Worm (Caenorhabditis elegans) whole organism, mixed stage, embryonic: ENCODE results near the gene Y49F6B.8.
"Not testable (repeated sequence)": the region's sequence is repeated elsewhere in the genome, so short reads cannot be mapped to it uniquely, and the experiment has no call there.

ENCODE experiments used
- bed-3 ChIP-seq: fragments of 200-800 bp; sonication (Bioruptor generic); optimal IDR thresholded peaks from 3 replicates; lab custom pipeline; 2018; ENCODE audit warnings: mild to moderate bottlenecking, missing genetic modification characterization, moderate library complexity, missing compliant biosample characterization
- ceh-39 ChIP-seq: fragments of 150-350 bp; optimal IDR thresholded peaks from 2 replicates; lab custom pipeline; 2014; ENCODE audit warnings: missing biosample characterization, missing genetic modification characterization
- ceh-43 ChIP-seq: fragments of 200-800 bp; sonication (Bioruptor generic); optimal IDR thresholded peaks from 2 replicates; lab custom pipeline; 2018; ENCODE audit warnings: mild to moderate bottlenecking, missing genetic modification characterization, moderate library complexity, missing compliant biosample characterization
- ceh-83 ChIP-seq: fragments of 200-800 bp; sonication (Bioruptor generic); optimal IDR thresholded peaks from 2 replicates; lab custom pipeline; 2018; ENCODE audit warnings: mild to moderate bottlenecking, missing genetic modification characterization, missing compliant biosample characterization
- ces-1 ChIP-seq: fragments of 150-350 bp; optimal IDR thresholded peaks from 2 replicates; lab custom pipeline; 2014; ENCODE audit warnings: missing biosample characterization, missing genetic modification reagents, missing genetic modification characterization
- cnd-1 ChIP-seq: fragments of 200-800 bp; sonication (Bioruptor generic); optimal IDR thresholded peaks from 2 replicates; lab custom pipeline; 2018; ENCODE audit warnings: mild to moderate bottlenecking, missing genetic modification characterization, missing compliant biosample characterization
- elt-1 ChIP-seq: sonication (generic microtip); optimal IDR thresholded peaks from 2 replicates; lab custom pipeline; 2017; ENCODE audit warnings: missing genetic modification characterization, mild to moderate bottlenecking, missing compliant biosample characterization, antibody characterized with exemption, moderate library complexity, borderline replicate concordance; ENCODE audit not compliant: insufficient read depth
- elt-3 ChIP-seq: fragments of 150-350 bp; optimal IDR thresholded peaks from 2 replicates; lab custom pipeline; 2014; ENCODE audit warnings: missing biosample characterization, missing genetic modification characterization
- flh-1 ChIP-seq: fragments of 200-800 bp; sonication (Bioruptor generic); optimal IDR thresholded peaks from 2 replicates; lab custom pipeline; 2018; ENCODE audit warnings: mild to moderate bottlenecking, missing genetic modification characterization, moderate library complexity, missing compliant biosample characterization
- ham-2 ChIP-seq: fragments of 200-800 bp; sonication (Bioruptor generic); optimal IDR thresholded peaks from 2 replicates; lab custom pipeline; 2018; ENCODE audit warnings: mild to moderate bottlenecking, missing genetic modification characterization, missing compliant biosample characterization
- hlh-1 ChIP-seq: fragments of 150-350 bp; optimal IDR thresholded peaks from 2 replicates; lab custom pipeline; 2014; ENCODE audit warnings: missing biosample characterization, missing genetic modification reagents, missing genetic modification characterization
- lin-13 ChIP-seq: fragments of 150-350 bp; optimal IDR thresholded peaks from 2 replicates; lab custom pipeline; 2014; ENCODE audit warnings: missing biosample characterization, missing genetic modification characterization
- lsy-2 ChIP-seq: fragments of 150-350 bp; optimal IDR thresholded peaks from 2 replicates; lab custom pipeline; 2014; ENCODE audit warnings: missing biosample characterization, missing genetic modification characterization
- mab-5 ChIP-seq: fragments of 150-350 bp; optimal IDR thresholded peaks from 2 replicates; lab custom pipeline; 2014; ENCODE audit warnings: missing biosample characterization, missing genetic modification characterization
- mep-1 ChIP-seq: fragments of 150-350 bp; optimal IDR thresholded peaks from 2 replicates; lab custom pipeline; 2017; ENCODE audit warnings: missing biosample characterization, missing genetic modification reagents, missing genetic modification characterization, inconsistent platforms
- mls-2 ChIP-seq: sonication (generic microtip); optimal IDR thresholded peaks from 2 replicates; lab custom pipeline; 2016; ENCODE audit warnings: mild to moderate bottlenecking, missing genetic modification characterization, moderate library complexity, missing compliant biosample characterization
- nhr-12 ChIP-seq: fragments of 150-350 bp; optimal IDR thresholded peaks from 2 replicates; lab custom pipeline; 2014; ENCODE audit warnings: missing biosample characterization, missing genetic modification characterization
- nhr-2 ChIP-seq: fragments of 150-350 bp; optimal IDR thresholded peaks from 2 replicates; lab custom pipeline; 2014; ENCODE audit warnings: missing biosample characterization, missing genetic modification characterization
- nhr-28 ChIP-seq: fragments of 150-350 bp; optimal IDR thresholded peaks from 2 replicates; lab custom pipeline; 2014; ENCODE audit warnings: missing biosample characterization, missing genetic modification characterization
- nhr-76 ChIP-seq: sonication (generic microtip); optimal IDR thresholded peaks from 2 replicates; lab custom pipeline; 2017; ENCODE audit warnings: missing biosample characterization, missing genetic modification characterization
- pha-4 ChIP-seq: fragments of 150-350 bp; optimal IDR thresholded peaks from 2 replicates; lab custom pipeline; 2018; ENCODE audit warnings: missing biosample characterization, missing genetic modification reagents, missing genetic modification characterization
- sem-2 ChIP-seq: fragments of 200-800 bp; sonication (Bioruptor generic); optimal IDR thresholded peaks from 2 replicates; lab custom pipeline; 2018; ENCODE audit warnings: mild to moderate bottlenecking, missing genetic modification characterization, missing compliant biosample characterization
- tbx-8 ChIP-seq: fragments of 200-800 bp; sonication (Bioruptor generic); optimal IDR thresholded peaks from 2 replicates; lab custom pipeline; 2018; ENCODE audit warnings: mild to moderate bottlenecking, missing genetic modification characterization, moderate library complexity, missing compliant biosample characterization
- unc-120 ChIP-seq: sonication (generic microtip); optimal IDR thresholded peaks from 2 replicates; lab custom pipeline; 2017; ENCODE audit warnings: missing genetic modification characterization, missing compliant biosample characterization; ENCODE audit not compliant: poor library complexity, severe bottlenecking
- unc-39 ChIP-seq: fragments of 150-350 bp; optimal IDR thresholded peaks from 2 replicates; lab custom pipeline; 2014; ENCODE audit warnings: missing biosample characterization, missing genetic modification characterization
- unc-62 ChIP-seq: fragments of 150-350 bp; optimal IDR thresholded peaks from 2 replicates; lab custom pipeline; 2014; ENCODE audit warnings: missing biosample characterization, missing genetic modification reagents, missing genetic modification characterization
- zip-8 ChIP-seq: fragments of 150-350 bp; optimal IDR thresholded peaks from 2 replicates; lab custom pipeline; 2014; ENCODE audit warnings: missing biosample characterization, missing genetic modification characterization
- ztf-11 ChIP-seq: fragments of 150-350 bp; optimal IDR thresholded peaks from 2 replicates; lab custom pipeline; 2014; ENCODE audit warnings: missing biosample characterization, missing genetic modification characterization

Y49F6B.8 gene

DNA sequence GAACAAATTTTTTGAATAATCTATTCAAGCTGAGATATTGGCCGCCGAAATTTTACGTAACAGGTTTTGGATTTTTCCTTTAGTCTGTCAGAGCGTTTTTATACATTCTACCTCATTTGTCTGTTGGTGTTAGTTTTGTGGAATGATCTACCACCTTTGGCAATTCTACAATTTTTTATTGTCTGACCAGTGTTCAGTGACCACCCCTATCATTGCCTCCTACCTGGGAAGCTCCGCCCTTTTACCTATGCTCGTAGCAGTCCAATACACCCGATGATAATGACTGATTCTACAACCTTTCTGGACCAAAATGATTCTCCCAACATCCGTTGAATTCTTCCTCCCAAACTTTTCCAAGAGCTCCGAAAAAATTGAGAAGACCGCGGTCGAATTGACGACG lies 7.7 kb downstream of the Y49F6B.8 start, which contains the start of gene sdz-32:
Gene sdz-32, plus strand, starts transcription at position 301 of the 400 bp plus-strand sequence.
- TF ChIP-seq cnd-1 (no peak), unc-62 (GFP tag; lab: Kevin White, UChicago) (no peak), nhr-2 (no peak), mls-2 (tag; lab: Kevin White, UChicago) (no peak), mab-5 (tag; lab: Kevin White, UChicago) (no peak), ceh-39 (tag; lab: Kevin White, UChicago) (no peak), tbx-8 (GFP tag; lab: Kevin White, UChicago) (no peak), pha-4 (tag; lab: Kevin White, UChicago) (no peak), elt-3 (tag; lab: Kevin White, UChicago) (no peak), nhr-28 (no peak), ceh-43 (no peak), sem-2 (GFP tag; lab: Kevin White, UChicago) (no peak)
- TF ChIP-seq, all 35 proteins: peak for 0

- TF ChIP-seq zip-8 (tag; lab: Kevin White, UChicago): no peak
- TF ChIP-seq elt-1 (tag; lab: Kevin White, UChicago): no peak
- TF ChIP-seq unc-120 (tag; lab: Kevin White, UChicago): no peak
- TF ChIP-seq elt-3 (tag; lab: Kevin White, UChicago): no peak
Observed at ce11 chrII:3472817-3473216, 8.7 kb downstream of the Y49F6B.8 start, which contains the start of gene Y49F6B.6. Gene Y49F6B.6, plus strand, starts transcription at chrII:3473117.

DNA sequence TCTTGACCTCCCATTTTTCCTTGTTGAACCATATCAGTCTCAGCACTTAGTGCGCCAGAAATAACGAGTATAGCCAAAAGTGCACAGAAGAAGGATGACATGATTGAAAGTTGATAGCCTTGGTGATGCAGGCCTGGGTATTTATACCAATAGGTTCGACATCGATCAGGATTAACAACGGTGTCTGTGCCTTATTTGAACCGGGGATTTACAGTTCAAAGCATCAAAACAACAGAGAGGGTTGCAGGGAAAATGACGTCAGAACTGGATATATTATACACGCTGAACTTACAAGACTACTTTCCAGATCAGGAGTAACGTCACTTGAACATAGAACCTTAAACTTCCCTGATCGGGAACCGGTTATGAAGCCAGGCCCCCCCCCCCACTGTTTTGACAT lies 9.2 kb downstream of the Y49F6B.8 start, which contains the start of gene Y49F6B.12:
Gene Y49F6B.12, minus strand, starts transcription at position 101 of the 400 bp plus-strand sequence.
- TF ChIP-seq cnd-1 (no peak), ces-1 (GFP tag; lab: Kevin White, UChicago) (no peak), ham-2 (no peak), nhr-2 (no peak), lin-13 (tag; lab: Kevin White, UChicago) (no peak), ztf-11 (tag; lab: Kevin White, UChicago) (no peak), ceh-39 (tag; lab: Kevin White, UChicago) (no peak), ceh-83 (GFP tag; lab: Kevin White, UChicago) (no peak), elt-1 (tag; lab: Kevin White, UChicago) (no peak), nhr-28 (no peak), unc-62 (GFP tag; lab: Kevin White, UChicago) (no peak), nhr-12 (no peak)

DNA sequence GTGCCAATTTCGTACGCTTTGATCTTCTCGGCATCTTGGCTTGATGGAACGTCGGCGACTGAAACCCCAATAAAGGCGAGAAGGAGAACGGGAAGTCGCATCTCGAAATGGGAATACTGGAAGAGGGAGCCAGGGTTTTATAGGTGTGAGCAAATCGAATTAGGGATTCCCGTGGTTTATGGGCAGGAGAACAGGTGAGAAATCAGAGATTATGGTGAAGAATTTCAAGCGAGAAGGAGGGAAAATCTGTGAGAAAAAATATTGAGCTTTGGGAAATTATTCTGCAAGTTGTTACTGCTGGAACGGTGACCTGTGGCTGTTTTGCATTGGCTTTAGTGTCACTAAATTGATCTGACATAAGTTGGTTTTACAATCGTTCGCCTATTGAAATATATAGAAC lies 9.9 kb downstream of the Y49F6B.8 start, which contains the start of gene Y49F6B.13:
Gene Y49F6B.13, minus strand, starts transcription at position 101 of the 400 bp plus-strand sequence.
- no peak for TF ChIP-seq elt-3 (tag; lab: Kevin White, UChicago)
- TF ChIP-seq, all 35 proteins: peak for 0

- TF ChIP-seq flh-1 (no peak), nhr-76 (tag; lab: Kevin White, UChicago) (no peak), lsy-2 (tag; lab: Kevin White, UChicago) (no peak), hlh-1 (no peak), ces-1 (GFP tag; lab: Kevin White, UChicago) (no peak), mls-2 (tag; lab: Kevin White, UChicago) (no peak), mep-1 (tag; lab: Kevin White, UChicago) (no peak), cnd-1 (no peak), tbx-8 (GFP tag; lab: Kevin White, UChicago) (no peak), ceh-83 (GFP tag; lab: Kevin White, UChicago) (no peak), elt-1 (tag; lab: Kevin White, UChicago) (no peak), bed-3 (GFP tag; lab: Kevin White, UChicago) (no peak), sem-2 (GFP tag; lab: Kevin White, UChicago) (no peak)
Observed at ce11 chrII:3470549-3470948, 10.9 kb downstream of the Y49F6B.8 start, which contains the start of gene Y49F6B.20. Gene Y49F6B.20, minus strand, starts transcription at chrII:3470649.

ce11 chrII:3464580-3464979 lies 16.9 kb downstream of the Y49F6B.8 start, which contains the start of gene C16C8.10:
Gene C16C8.10, minus strand, starts transcription at chrII:3464680.
- not testable (repeated sequence) for TF ChIP-seq sem-2 (GFP tag; lab: Kevin White, UChicago); ceh-39 (tag; lab: Kevin White, UChicago); unc-39
- TF ChIP-seq, all 35 proteins: peak for 0; not testable (repeated sequence) for 35
